Worm (Caenorhabditis elegans) whole organism, L3 larva: Measurements from ENCODE around the gene srw-3.

Experiments
- ZK546.5 ChIP-seq: sonication (generic microtip); optimal IDR thresholded peaks from 2 replicates; lab custom pipeline; 2017; ENCODE audit warnings: missing biosample characterization, missing genetic modification characterization
- aly-2 ChIP-seq: fragments of 150-350 bp; optimal IDR thresholded peaks from 2 replicates; lab custom pipeline; 2014; ENCODE audit warnings: missing biosample characterization, missing genetic modification characterization
- egl-27 ChIP-seq: sonication (generic microtip); optimal IDR thresholded peaks from 4 replicates; lab custom pipeline; 2017; ENCODE audit warnings: missing biosample characterization, missing genetic modification reagents, missing genetic modification characterization
- fos-1 ChIP-seq: fragments of 150-350 bp; optimal IDR thresholded peaks from 2 replicates; lab custom pipeline; 2014; ENCODE audit warnings: missing biosample characterization, missing genetic modification characterization
- lin-15B ChIP-seq: fragments of 150-350 bp; optimal IDR thresholded peaks from 2 replicates; lab custom pipeline; 2014; ENCODE audit warnings: missing biosample characterization, missing genetic modification characterization
- mdl-1 ChIP-seq: fragments of 150-350 bp; optimal IDR thresholded peaks from 2 replicates; lab custom pipeline; 2014; ENCODE audit warnings: missing biosample characterization, missing genetic modification characterization
- nhr-237 ChIP-seq: fragments of 150-350 bp; optimal IDR thresholded peaks from 2 replicates; lab custom pipeline; 2014; ENCODE audit warnings: missing biosample characterization, missing genetic modification characterization
- tbx-2 ChIP-seq: sonication (generic microtip); optimal IDR thresholded peaks from 2 replicates; lab custom pipeline; 2016; ENCODE audit warnings: mild to moderate bottlenecking, missing genetic modification characterization, missing compliant biosample characterization

DNA sequence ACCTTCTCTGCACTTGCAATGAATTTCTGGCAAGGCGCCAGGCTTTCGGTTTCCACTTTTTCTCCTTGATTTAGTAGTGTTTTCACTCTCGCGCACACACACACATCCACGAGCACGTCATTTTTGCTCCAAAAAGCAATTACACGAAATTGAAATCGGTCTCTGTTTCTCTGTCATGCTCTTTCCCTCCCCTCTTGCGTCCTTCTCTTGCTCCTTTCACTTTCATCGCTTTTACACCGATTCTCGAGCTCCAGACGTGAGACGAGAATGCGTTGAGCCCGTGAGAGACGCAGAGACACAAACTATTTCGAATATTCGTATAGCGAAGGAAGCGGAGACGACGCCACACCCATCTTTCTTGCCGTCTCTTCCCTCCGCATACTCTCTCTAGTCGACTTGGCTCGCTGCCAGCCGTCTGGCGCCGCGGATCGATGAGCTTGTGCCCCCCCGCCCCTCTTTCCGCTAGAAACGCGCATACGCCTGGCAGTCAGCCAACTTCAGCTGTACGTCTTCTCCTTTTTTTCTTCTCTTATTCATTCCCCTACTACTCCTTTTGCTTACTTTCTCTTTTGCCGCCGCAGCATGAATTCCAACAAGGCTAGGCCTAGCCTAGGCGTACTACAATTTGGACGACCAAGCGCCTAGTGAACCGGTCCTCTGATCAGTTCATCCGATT, 22.7 kb downstream of the srw-3 start:
- no peak for TF ChIP-seq nhr-237
- TF ChIP-seq egl-27 (tag; lab: Kevin White, UChicago), result no peak
- TF ChIP-seq ZK546.5, result no peak
- no peak for TF ChIP-seq fos-1 (tag; lab: Kevin White, UChicago)
- peak; percentile 38 for TF ChIP-seq mdl-1 (tag; lab: Kevin White, UChicago)
- peak; percentile 56 for TF ChIP-seq lin-15B (tag; lab: Kevin White, UChicago)
- TF ChIP-seq tbx-2 (tag; lab: Kevin White, UChicago), result peak; percentile 91
- TF ChIP-seq aly-2 (tag; lab: Kevin White, UChicago), result no peak
